Worm (Caenorhabditis elegans) whole organism, young adult: ENCODE results near the gene cnnm-3.

Experiments used
- B0019.2 ChIP-seq: fragments of 200-800 bp; sonication (Bioruptor generic); conservative IDR thresholded peaks from 2 replicates; pipeline ENCODE4 v1.3.6; 2022; ENCODE audit warnings: missing genetic modification reagents, missing genetic modification characterization, missing compliant biosample characterization
- C06A6.2 ChIP-seq: fragments of 200-800 bp; sonication (Bioruptor generic); conservative IDR thresholded peaks from 2 replicates; pipeline ENCODE4 v1.3.6; 2022; ENCODE audit warnings: missing genetic modification characterization, missing compliant biosample characterization
- F10E7.11 ChIP-seq: sonication (generic microtip); optimal IDR thresholded peaks from 2 replicates; lab custom pipeline; 2017; ENCODE audit warnings: mild to moderate bottlenecking, missing genetic modification characterization, moderate library complexity, missing compliant biosample characterization
- Y56A3A.18 ChIP-seq: fragments of 200-800 bp; sonication (Bioruptor generic); IDR thresholded peaks from 2 replicates; pipeline ENCODE4 v1.3.6; 2022; ENCODE audit warnings: missing genetic modification reagents, missing genetic modification characterization, missing compliant biosample characterization
- Y67H2A.10 ChIP-seq: fragments of 200-800 bp; sonication (Bioruptor generic); conservative IDR thresholded peaks from 2 replicates; pipeline ENCODE4 v1.3.6; 2022; ENCODE audit warnings: missing genetic modification reagents, missing genetic modification characterization, missing compliant biosample characterization
- ZK185.1 ChIP-seq: sonication (generic microtip); optimal IDR thresholded peaks from 2 replicates; lab custom pipeline; 2016; ENCODE audit warnings: mild to moderate bottlenecking, missing genetic modification characterization, missing compliant biosample characterization; ENCODE audit not compliant: poor library complexity, severe bottlenecking
- aptf-3 ChIP-seq: fragments of 200-800 bp; sonication (Bioruptor generic); IDR thresholded peaks from 2 replicates; pipeline ENCODE4 v1.3.6; 2022; ENCODE audit warnings: missing genetic modification characterization, missing compliant biosample characterization
- ccch-3 ChIP-seq: fragments of 200-800 bp; sonication (Bioruptor generic); optimal IDR thresholded peaks from 2 replicates; lab custom pipeline; 2018; ENCODE audit warnings: mild to moderate bottlenecking, missing genetic modification characterization, missing compliant biosample characterization
- cebp-1 ChIP-seq, 2 experiments: fragments of 200-800 bp in 1 of 2; sonication (Bioruptor generic) in 1 of 2; sonication (generic microtip) in 1 of 2; IDR thresholded peaks in 1 of 2; optimal IDR thresholded peaks in 1 of 2; 2 replicates each; pipeline versions ENCODE4 v1.3.6 to Lab custom; 2017 to 2022; ENCODE audit warnings: missing compliant biosample characterization in 2 of 2, missing genetic modification characterization in 2 of 2, mild to moderate bottlenecking in 1 of 2, missing genetic modification reagents in 1 of 2, moderate library complexity in 1 of 2
- ceh-91 ChIP-seq: fragments of 200-800 bp; sonication (Bioruptor generic); IDR thresholded peaks from 2 replicates; pipeline ENCODE4 v1.3.6; 2022; ENCODE audit warnings: missing genetic modification reagents, missing genetic modification characterization, missing compliant biosample characterization
- chd-7 ChIP-seq: sonication (generic microtip); optimal IDR thresholded peaks from 2 replicates; lab custom pipeline; 2016; ENCODE audit warnings: mild to moderate bottlenecking, missing genetic modification characterization, moderate library complexity, missing compliant biosample characterization
- egrh-3 ChIP-seq: fragments of 200-800 bp; sonication (Bioruptor generic); IDR thresholded peaks from 2 replicates; pipeline ENCODE4 v1.3.6; 2022; ENCODE audit warnings: missing genetic modification reagents, missing genetic modification characterization, missing compliant biosample characterization
- ets-4 ChIP-seq: fragments of 200-800 bp; sonication (Bioruptor generic); optimal IDR thresholded peaks from 2 replicates; lab custom pipeline; 2018; ENCODE audit warnings: mild to moderate bottlenecking, missing genetic modification characterization, missing compliant biosample characterization
- fkh-3 ChIP-seq: sonication (generic microtip); optimal IDR thresholded peaks from 2 replicates; lab custom pipeline; 2016; ENCODE audit warnings: mild to moderate bottlenecking, missing genetic modification characterization, missing compliant biosample characterization
- hlh-26 ChIP-seq: fragments of 200-800 bp; sonication (Bioruptor generic); conservative IDR thresholded peaks from 2 replicates; pipeline ENCODE4 v1.3.6; 2022; ENCODE audit warnings: missing genetic modification reagents, missing genetic modification characterization, missing compliant biosample characterization
- hrde-1 ChIP-seq: sonication (generic microtip); optimal IDR thresholded peaks from 2 replicates; lab custom pipeline; 2016; ENCODE audit warnings: missing genetic modification characterization, mild to moderate bottlenecking, missing compliant biosample characterization, moderate library complexity, missing genotype, missing genetic modification reagents, borderline replicate concordance
- hsf-1 ChIP-seq: fragments of 200-800 bp; sonication (Bioruptor generic); IDR thresholded peaks from 2 replicates; pipeline ENCODE4 v1.3.6; 2022; ENCODE audit warnings: missing genetic modification reagents, missing genetic modification characterization, missing compliant biosample characterization
- lin-26 ChIP-seq: fragments of 200-800 bp; sonication (Bioruptor generic); IDR thresholded peaks from 2 replicates; pipeline ENCODE4 v1.3.6; 2022; ENCODE audit warnings: missing genetic modification reagents, missing genetic modification characterization, missing compliant biosample characterization
- lin-40 ChIP-seq: sonication (generic microtip); optimal IDR thresholded peaks from 2 replicates; lab custom pipeline; 2016; ENCODE audit warnings: missing genetic modification characterization, mild to moderate bottlenecking, missing compliant biosample characterization, missing genotype, missing genetic modification reagents
- lin-54 ChIP-seq: fragments of 200-800 bp; sonication (Bioruptor generic); optimal IDR thresholded peaks from 2 replicates; lab custom pipeline; 2018; ENCODE audit warnings: mild to moderate bottlenecking, missing genetic modification characterization, missing compliant biosample characterization
- lsy-27 ChIP-seq: sonication (generic microtip); optimal IDR thresholded peaks from 2 replicates; lab custom pipeline; 2017; ENCODE audit warnings: missing genetic modification characterization, mild to moderate bottlenecking, missing compliant biosample characterization, antibody characterized with exemption, missing genotype, borderline replicate concordance; ENCODE audit not compliant: insufficient read depth
- madf-10 ChIP-seq: sonication (generic microtip); optimal IDR thresholded peaks from 2 replicates; lab custom pipeline; 2016; ENCODE audit warnings: mild to moderate bottlenecking, missing genetic modification characterization, missing compliant biosample characterization
- mel-28 ChIP-seq: sonication (generic microtip); optimal IDR thresholded peaks from 2 replicates; lab custom pipeline; 2016; ENCODE audit warnings: borderline replicate concordance, mild to moderate bottlenecking, missing genetic modification characterization, missing compliant biosample characterization
- mxl-1 ChIP-seq: sonication (generic microtip); optimal IDR thresholded peaks from 2 replicates; lab custom pipeline; 2016; ENCODE audit warnings: missing genetic modification characterization, missing compliant biosample characterization
- nhr-120 ChIP-seq: fragments of 200-800 bp; sonication (Bioruptor generic); IDR thresholded peaks from 2 replicates; pipeline ENCODE4 v1.3.6; 2022; ENCODE audit warnings: missing genetic modification characterization, missing compliant biosample characterization
- nhr-80 ChIP-seq: sonication (generic microtip); optimal IDR thresholded peaks from 2 replicates; lab custom pipeline; 2016; ENCODE audit warnings: missing genetic modification characterization, missing compliant biosample characterization
- repo-1 ChIP-seq: sonication (generic microtip); optimal IDR thresholded peaks from 2 replicates; lab custom pipeline; 2017; ENCODE audit warnings: mild to moderate bottlenecking, missing genetic modification characterization, missing compliant biosample characterization
- sea-2 ChIP-seq: fragments of 200-800 bp; sonication (Bioruptor generic); IDR thresholded peaks from 2 replicates; pipeline ENCODE4 v1.3.6; 2022; ENCODE audit warnings: missing genetic modification characterization, missing compliant biosample characterization
- snpc-3.4 ChIP-seq: sonication (generic microtip); optimal IDR thresholded peaks from 2 replicates; lab custom pipeline; 2017; ENCODE audit warnings: missing genetic modification characterization, mild to moderate bottlenecking, missing compliant biosample characterization, antibody characterized with exemption, moderate library complexity, missing genotype, missing genetic modification reagents
- unc-62 ChIP-seq: fragments of 150-350 bp; optimal IDR thresholded peaks from 2 replicates; lab custom pipeline; 2014; ENCODE audit warnings: missing biosample characterization, missing genetic modification reagents, missing genetic modification characterization
- ztf-3 ChIP-seq: fragments of 200-800 bp; sonication (Bioruptor generic); optimal IDR thresholded peaks from 2 replicates; lab custom pipeline; 2018; ENCODE audit warnings: mild to moderate bottlenecking, missing genetic modification characterization, missing compliant biosample characterization

cnnm-3 gene

ce11 chrX:3024637-3025113 is 21.0 kb downstream of the cnnm-3 start, which contains the start of gene aqp-7:
TSS of gene aqp-7 (plus strand) at chrX:3025063.
- TF ChIP-seq ccch-3: no peak
- TF ChIP-seq hlh-26: no peak
- no peak for TF ChIP-seq hsf-1 (GFP tag; lab: Robert Waterston, UW)

DNA sequence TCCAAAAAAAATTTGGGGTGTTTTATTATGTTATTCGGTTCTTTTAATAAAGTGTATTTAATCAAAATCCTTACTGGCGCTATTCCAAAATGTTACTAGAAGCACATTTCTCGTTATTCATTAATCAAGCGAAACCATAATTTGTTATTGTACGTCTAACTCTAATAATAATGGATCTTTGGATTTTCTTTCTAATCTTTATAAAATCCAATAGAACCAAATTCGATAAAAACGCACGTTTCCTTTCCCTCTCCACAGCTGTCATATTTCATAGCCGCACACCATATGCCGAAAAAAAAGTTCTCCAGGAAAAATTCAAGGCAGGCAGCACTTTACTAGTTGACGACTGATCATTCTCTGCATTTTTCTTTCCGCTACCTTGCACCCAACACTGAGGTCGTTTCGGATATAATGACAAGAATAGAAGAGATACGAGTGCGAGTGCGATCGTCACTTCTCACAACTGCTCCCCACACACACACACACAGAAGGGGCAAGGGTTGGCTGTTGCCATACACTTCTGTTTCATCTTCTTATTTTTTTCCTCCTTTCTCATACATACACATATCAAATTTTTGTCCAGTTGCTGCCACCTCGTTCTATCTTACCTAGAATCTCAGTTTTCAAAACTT is 22.0 kb downstream of the cnnm-3 start:
- TF ChIP-seq nhr-80 (tag; lab: Kevin White, UChicago) (no peak), lsy-27 (tag; lab: Kevin White, UChicago) (no peak), nhr-120 (GFP tag; lab: Robert Waterston, UW) (no peak), unc-62 (GFP tag; lab: Kevin White, UChicago) (no peak), fkh-3 (tag; lab: Kevin White, UChicago) (no peak), Y56A3A.18 (GFP tag; lab: Robert Waterston, UW) (no peak), aptf-3 (GFP tag; lab: Robert Waterston, UW) (no peak), repo-1 (tag; lab: Kevin White, UChicago) (no peak), egrh-3 (GFP tag; lab: Robert Waterston, UW) (no peak), sea-2 (GFP tag; lab: Robert Waterston, UW) (no peak), ZK185.1 (tag; lab: Kevin White, UChicago) (no peak), F10E7.11 (no peak), madf-10 (tag; lab: Kevin White, UChicago) (no peak), mel-28 (no peak), mxl-1 (tag; lab: Kevin White, UChicago) (no peak)

ce11 chrX:3022330-3023088 is 23.1 kb downstream of the cnnm-3 start:
- TF ChIP-seq C06A6.2 (GFP tag; lab: Robert Waterston, UW) (no peak), cebp-1 (GFP tag; IDR thresholded peaks at IDR 0.05; lab: Robert Waterston, UW) (peak; percentile 56; the same call in 1 of the 2 replicates), cebp-1 (tag; optimal IDR thresholded peaks at IDR 0.05; lab: Kevin White, UChicago) (peak; percentile 89)

DNA sequence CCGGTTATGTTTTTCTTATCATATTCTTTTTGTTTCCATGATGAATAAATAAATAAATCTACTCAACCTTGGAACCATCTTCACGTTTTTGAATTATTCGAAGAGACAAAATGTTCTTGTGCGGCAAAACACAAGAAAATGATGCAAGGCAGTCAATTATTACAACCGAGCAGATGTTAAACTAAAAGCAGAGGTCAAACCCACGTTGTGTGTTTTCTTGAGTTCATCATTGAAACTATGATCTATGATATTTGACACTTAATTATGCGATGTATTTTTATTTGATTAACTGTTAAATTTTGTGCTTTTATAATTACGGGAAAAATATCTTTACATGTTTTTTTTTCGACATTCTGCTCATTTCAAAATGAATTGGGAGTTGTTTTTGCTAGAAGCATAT is 24.2 kb downstream of the cnnm-3 start:
- TF ChIP-seq Y67H2A.10 (GFP tag; lab: Robert Waterston, UW) (no peak), lin-54 (GFP tag; lab: Kevin White, UChicago) (no peak), ets-4 (GFP tag; lab: Kevin White, UChicago) (no peak), hrde-1 (tag; lab: Kevin White, UChicago) (no peak), chd-7 (tag; lab: Kevin White, UChicago) (no peak), ztf-3 (no peak), snpc-3.4 (tag; lab: Kevin White, UChicago) (no peak), ceh-91 (GFP tag; lab: Robert Waterston, UW) (no peak)

- no peak for TF ChIP-seq lin-26 (GFP tag; lab: Robert Waterston, UW)
- TF ChIP-seq B0019.2: no peak
- TF ChIP-seq nhr-80 (tag; lab: Kevin White, UChicago): peak; percentile 77
- peak; percentile 16 for TF ChIP-seq lin-40 (tag; lab: Kevin White, UChicago)
- TF ChIP-seq cebp-1 (GFP tag; IDR thresholded peaks at IDR 0.05; lab: Robert Waterston, UW): no peak
- peak; percentile 30 for TF ChIP-seq cebp-1 (tag; optimal IDR thresholded peaks at IDR 0.05; lab: Kevin White, UChicago)
Observed at ce11 chrX:3019996-3020395, 25.7 kb downstream of the cnnm-3 start.
